Worm (Caenorhabditis elegans): ENCODE measurements around the gene czw-1.

czw-1 gene

DNA sequence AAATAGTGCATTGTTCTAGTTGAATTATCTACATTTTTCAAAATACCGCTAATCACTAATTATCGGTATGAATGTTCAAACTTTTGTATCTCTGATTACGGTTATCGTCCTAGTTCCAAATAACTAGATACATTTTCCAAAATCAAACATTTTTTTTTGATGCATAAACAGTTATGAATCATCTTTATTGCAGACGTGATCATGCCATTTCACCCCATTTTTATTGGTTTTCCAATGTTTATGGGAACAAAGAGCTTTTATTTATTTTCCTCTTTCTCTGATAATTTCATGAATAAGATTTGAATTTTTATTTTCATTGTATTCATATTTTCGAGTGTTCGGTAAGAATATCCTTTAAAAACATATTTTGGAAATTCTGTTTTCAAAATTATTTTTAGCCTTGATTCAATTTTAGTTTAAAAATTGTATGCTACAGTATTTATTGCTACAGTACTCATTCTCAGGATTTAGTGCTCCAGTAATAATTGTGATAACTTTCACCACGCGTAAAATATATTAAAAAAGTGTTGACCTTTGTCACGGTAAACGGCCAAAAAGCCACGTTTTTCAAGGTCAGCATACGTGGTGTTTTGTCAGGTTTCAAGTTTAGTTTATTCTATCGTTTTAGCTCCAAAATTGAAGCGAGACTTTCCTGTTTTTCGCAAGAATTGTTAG, 10.2 kb upstream of the czw-1 start, which contains the start of gene csr-1:
TSS of gene csr-1 (plus strand) at position 625 of the 675 bp plus-strand sequence.
- TF ChIP-seq elt-2 (tag; optimal IDR thresholded peaks at IDR 0.05): peak; percentile 22
- no peak for TF ChIP-seq lsy-12 (tag; optimal IDR thresholded peaks at IDR 0.05)

DNA sequence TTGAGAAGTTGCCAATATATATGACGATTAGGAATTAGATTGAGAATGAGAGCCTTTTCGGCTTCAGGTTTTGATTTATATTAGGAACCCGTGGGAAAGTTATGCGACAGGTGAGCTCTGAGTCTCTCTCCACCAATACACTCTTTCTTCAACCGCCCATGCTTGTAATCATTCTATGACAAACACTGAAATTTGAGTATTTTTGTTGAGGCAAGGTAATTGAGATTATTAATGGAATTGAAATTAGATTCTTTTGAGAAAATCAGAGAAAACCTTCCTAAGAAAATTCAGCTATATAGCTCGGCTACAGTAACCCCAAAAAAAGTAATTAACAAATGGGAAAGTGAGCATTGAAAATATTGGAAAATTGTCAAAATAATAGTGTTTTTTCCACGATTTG, 9.2 kb upstream of the czw-1 start, which contains the start of gene ceh-19:
TSS of gene ceh-19 (minus strand) at position 101 of the 400 bp plus-strand sequence.
- TF ChIP-seq nhr-237 (tag; optimal IDR thresholded peaks at IDR 0.05) (no peak), elt-1 (tag; optimal IDR thresholded peaks at IDR 0.05) (no peak), nhr-23 (tag; optimal IDR thresholded peaks at IDR 0.05) (no peak), nhr-76 (tag; optimal IDR thresholded peaks at IDR 0.05) (no peak), lin-15B (tag; optimal IDR thresholded peaks at IDR 0.05) (no peak), nhr-43 (tag; optimal IDR thresholded peaks at IDR 0.05; ENCODE audit: poor library complexity, severe bottlenecking) (no peak), aly-2 (tag; optimal IDR thresholded peaks at IDR 0.05) (no peak), egl-27 (tag; optimal IDR thresholded peaks at IDR 0.05) (no peak), nhr-67 (tag; optimal IDR thresholded peaks at IDR 0.05) (no peak), lsy-12 (tag; optimal IDR thresholded peaks at IDR 0.05) (no peak), mml-1 (tag; optimal IDR thresholded peaks at IDR 0.05) (no peak), elt-3 (tag; optimal IDR thresholded peaks at IDR 0.05) (no peak), nhr-11 (tag; optimal IDR thresholded peaks at IDR 0.05) (no peak)

DNA sequence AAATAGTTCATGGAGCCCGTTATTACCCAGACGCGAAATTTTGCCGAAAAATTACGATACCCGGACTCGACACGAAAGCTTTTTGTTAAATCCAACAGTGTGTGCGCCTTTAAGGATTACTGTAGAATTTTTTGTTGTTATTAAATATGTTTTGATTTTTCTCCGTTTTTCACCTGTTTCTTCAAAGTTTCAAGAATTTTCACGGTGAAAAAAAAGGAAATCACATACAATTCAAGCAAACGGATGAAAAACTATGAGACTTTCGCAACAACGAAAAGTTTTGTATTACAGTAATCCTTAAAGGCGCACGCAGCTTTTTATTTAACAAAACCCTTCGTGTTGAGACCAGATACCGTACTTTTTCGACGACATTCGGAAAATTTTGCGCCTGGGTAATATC, 7.4 kb upstream of the czw-1 start:
- TF ChIP-seq ama-1 (optimal IDR thresholded peaks at IDR 0.05): no peak
- TF ChIP-seq nhr-28 (tag; optimal IDR thresholded peaks at IDR 0.05): no peak
- no peak for TF ChIP-seq daf-12 (tag; optimal IDR thresholded peaks at IDR 0.05)

DNA sequence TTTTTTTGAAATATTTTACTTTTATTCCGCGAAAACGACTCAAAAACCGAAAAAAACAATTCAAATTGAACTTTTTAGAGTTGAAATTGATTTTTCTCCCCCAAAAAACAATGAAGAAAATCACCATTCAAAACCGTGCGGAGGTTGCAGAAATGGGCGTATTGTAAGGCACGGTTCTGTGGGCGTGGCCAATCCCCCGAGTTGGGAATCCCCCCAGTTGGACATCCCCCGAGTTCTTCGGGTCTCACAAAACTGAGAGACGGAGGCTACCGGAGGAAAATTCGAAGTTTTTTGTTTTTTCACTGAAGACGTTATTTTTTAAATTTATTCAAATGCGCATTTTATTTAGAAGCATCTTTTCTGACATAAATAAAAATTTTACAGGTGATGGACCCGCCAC, 1.7 kb upstream of the czw-1 start, which contains the start of gene mcm-3AP:
TSS of gene mcm-3AP (plus strand) at position 383 of the 400 bp plus-strand sequence.
- TF ChIP-seq elt-2 (tag; optimal IDR thresholded peaks at IDR 0.05) (peak; percentile 26), hmg-11 (tag; optimal IDR thresholded peaks at IDR 0.05) (peak; percentile 13), nfya-1 (tag; optimal IDR thresholded peaks at IDR 0.05; ENCODE audit: insufficient read depth) (peak; percentile 58)

- peak; percentile 19 for TF ChIP-seq snpc-4 (tag; optimal IDR thresholded peaks at IDR 0.05)
- peak; percentile 52 for TF ChIP-seq elt-2 (tag; optimal IDR thresholded peaks at IDR 0.05)
- peak; percentile 57 for TF ChIP-seq lsy-12 (tag; optimal IDR thresholded peaks at IDR 0.05)
- peak; percentile 67 for TF ChIP-seq nhr-23 (tag; optimal IDR thresholded peaks at IDR 0.05)
- peak; percentile 69 for TF ChIP-seq lin-15B (tag; optimal IDR thresholded peaks at IDR 0.05)
- peak; percentile 7 for TF ChIP-seq nhr-43 (tag; optimal IDR thresholded peaks at IDR 0.05; ENCODE audit: poor library complexity, severe bottlenecking)
- TF ChIP-seq pha-4 (tag; optimal IDR thresholded peaks at IDR 0.05): peak; percentile 66
- peak; percentile 85 for TF ChIP-seq nfya-1 (tag; optimal IDR thresholded peaks at IDR 0.05; ENCODE audit: insufficient read depth)
- TF ChIP-seq lin-39 (tag; optimal IDR thresholded peaks at IDR 0.05): peak; percentile 66
- peak; percentile 56 for TF ChIP-seq hmg-11 (tag; optimal IDR thresholded peaks at IDR 0.05)
These were observed 374 bp upstream of the czw-1 start, which contains the start of gene F20D12.12 for ce11 chrIV:7946899-7947499. Gene F20D12.12 (plus strand): TSS chrIV:7947440.

DNA sequence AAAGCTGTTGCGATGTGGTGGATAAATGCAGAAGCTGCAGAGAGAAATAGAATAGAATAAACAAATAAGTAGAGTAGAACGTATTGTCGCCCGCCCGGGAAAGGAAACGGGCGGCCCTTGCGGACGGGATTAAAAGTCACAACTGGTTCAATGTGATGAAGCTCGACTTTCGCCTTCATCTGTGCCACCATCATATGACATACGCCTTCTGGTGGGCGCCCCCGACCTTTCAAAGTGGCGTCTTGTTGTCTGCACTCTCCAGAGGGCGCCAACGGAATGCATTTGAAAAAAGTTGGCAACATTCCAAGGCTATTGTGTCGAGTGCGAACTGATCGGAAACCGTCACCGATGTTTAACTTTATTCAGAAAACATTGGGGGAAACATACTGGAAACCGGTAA, 3.4 kb downstream of the czw-1 start:
- TF ChIP-seq nhr-25 (tag; optimal IDR thresholded peaks at IDR 0.05): peak; percentile 76
- no peak for TF ChIP-seq sea-2 (GFP tag; optimal IDR thresholded peaks at IDR 0.05)
- no peak for TF ChIP-seq fkh-2 (tag; optimal IDR thresholded peaks at IDR 0.05)
- TF ChIP-seq ama-1 (optimal IDR thresholded peaks at IDR 0.05): no peak
- TF ChIP-seq lin-39 (tag; optimal IDR thresholded peaks at IDR 0.05): peak; percentile 19
- no peak for TF ChIP-seq fkh-10 (GFP tag; optimal IDR thresholded peaks at IDR 0.05)
- TF ChIP-seq nhr-23 (tag; optimal IDR thresholded peaks at IDR 0.05): peak; percentile 9
- TF ChIP-seq nhr-43 (tag; optimal IDR thresholded peaks at IDR 0.05; ENCODE audit: poor library complexity, severe bottlenecking): no peak
- peak; percentile 33 for TF ChIP-seq nfya-1 (tag; optimal IDR thresholded peaks at IDR 0.05; ENCODE audit: insufficient read depth)
- TF ChIP-seq zag-1 (tag; optimal IDR thresholded peaks at IDR 0.05): no peak
- no peak for TF ChIP-seq lsy-12 (tag; optimal IDR thresholded peaks at IDR 0.05)
- TF ChIP-seq nhr-76 (tag; optimal IDR thresholded peaks at IDR 0.05): no peak
- no peak for TF ChIP-seq nhr-28 (tag; optimal IDR thresholded peaks at IDR 0.05)

Data from whole organism, L3 larva.